Worm (Caenorhabditis elegans) whole organism, early embryonic: ENCODE results near the gene uvs-1.

Source experiments
- B0310.2 ChIP-seq: sonication (generic microtip); optimal IDR thresholded peaks from 2 replicates; lab custom pipeline; 2016; ENCODE audit warnings: mild to moderate bottlenecking, missing genetic modification characterization, missing compliant biosample characterization
- ama-1 ChIP-seq: fragments of 150-350 bp; optimal IDR thresholded peaks from 2 replicates; lab custom pipeline; 2014
- hmbx-1 ChIP-seq: sonication (generic microtip); optimal IDR thresholded peaks from 2 replicates; lab custom pipeline; 2016; ENCODE audit warnings: mild to moderate bottlenecking, missing genetic modification characterization, missing compliant biosample characterization

DNA sequence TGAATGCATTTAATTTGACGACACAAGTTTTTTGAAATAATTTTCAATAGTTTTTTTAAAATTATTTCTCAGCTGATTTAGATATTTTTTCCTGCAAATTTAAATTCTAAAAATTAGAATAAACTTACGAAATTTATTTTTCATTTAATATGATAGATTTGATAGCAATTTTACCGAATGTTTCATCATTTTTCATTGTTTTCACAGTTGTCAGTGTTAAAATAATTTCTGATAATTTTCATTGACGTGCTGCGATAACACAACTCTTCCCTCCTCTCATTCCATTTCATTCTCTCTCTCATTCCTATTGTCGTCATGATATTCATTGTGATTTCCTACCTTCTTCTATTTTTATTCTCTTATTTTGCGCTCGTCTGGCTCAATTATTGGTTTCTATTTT lies 43.8 kb downstream of the uvs-1 start, which contains the start of gene hint-3:
- TF ChIP-seq ama-1 (lab: Kevin White, UChicago) (no peak), B0310.2 (tag; lab: Kevin White, UChicago) (no peak), hmbx-1 (tag; lab: Kevin White, UChicago) (no peak)
